Fruit fly (Drosophila melanogaster) whole organism, wandering third instar larva: Measurements from ENCODE around the gene NP15.6.

Experiments
- Abd-B ChIP-seq: fragments of >200 bp; optimal IDR thresholded peaks from 2 replicates; lab custom pipeline; 2017; ENCODE audit warnings: missing biosample characterization, missing genetic modification characterization
- CG32264 ChIP-seq: fragments of 200-800 bp; sonication (Bioruptor generic); optimal IDR thresholded peaks from 2 replicates; lab custom pipeline; 2016; ENCODE audit warnings: missing biosample characterization, missing genetic modification characterization
- CG9705 ChIP-seq: fragments of 200-800 bp; sonication (Bioruptor generic); optimal IDR thresholded peaks from 2 replicates; lab custom pipeline; 2018; ENCODE audit warnings: missing biosample characterization, mild to moderate bottlenecking, missing genetic modification characterization
- CrebA ChIP-seq: fragments of 200-800 bp; sonication (Bioruptor generic); optimal IDR thresholded peaks from 2 replicates; lab custom pipeline; 2016; ENCODE audit warnings: missing biosample characterization, mild to moderate bottlenecking, missing genetic modification characterization, borderline replicate concordance
- Dfd ChIP-seq: fragments of >200 bp; optimal IDR thresholded peaks from 2 replicates; lab custom pipeline; 2017; ENCODE audit warnings: missing biosample characterization, missing genetic modification characterization
- Dif ChIP-seq: fragments of 200-275, 200-300 bp; sonication (Bioruptor generic); optimal IDR thresholded peaks from 2 replicates; lab custom pipeline; 2018; ENCODE audit warnings: missing biosample characterization, missing genetic modification characterization; ENCODE audit not compliant: partially characterized antibody
- GATAd ChIP-seq: sonication (Bioruptor generic); optimal IDR thresholded peaks from 2 replicates; lab custom pipeline; 2016; ENCODE audit warnings: missing biosample characterization, missing genetic modification characterization
- HLH106 ChIP-seq: fragments of 200-800 bp; optimal IDR thresholded peaks from 3 replicates; lab custom pipeline; 2019; ENCODE audit warnings: missing biosample characterization, mild to moderate bottlenecking, missing genetic modification characterization, moderate library complexity
- Hnf4 ChIP-seq: fragments of 200-800 bp; sonication (Bioruptor generic); optimal IDR thresholded peaks from 2 replicates; lab custom pipeline; 2016; ENCODE audit warnings: missing biosample characterization, mild to moderate bottlenecking, missing genetic modification characterization
- Hr78 ChIP-seq: fragments of >200 bp; optimal IDR thresholded peaks from 2 replicates; lab custom pipeline; 2017; ENCODE audit warnings: missing biosample characterization, missing genetic modification characterization
- Hr83 ChIP-seq: fragments of 200-300 bp; sonication (Bioruptor generic); optimal IDR thresholded peaks from 2 replicates; lab custom pipeline; 2016; ENCODE audit warnings: missing biosample characterization, mild to moderate bottlenecking, missing genetic modification characterization, moderate library complexity; ENCODE audit not compliant: poor library complexity, severe bottlenecking
- Jra ChIP-seq: sonication (Bioruptor generic); optimal IDR thresholded peaks from 2 replicates; lab custom pipeline; 2016; ENCODE audit warnings: missing biosample characterization, missing genetic modification characterization
- Mio ChIP-seq: sonication (Bioruptor generic); optimal IDR thresholded peaks from 2 replicates; lab custom pipeline; 2016; ENCODE audit warnings: missing biosample characterization, missing genetic modification characterization
- Myc ChIP-seq: fragments of >200 bp; optimal IDR thresholded peaks from 2 replicates; lab custom pipeline; 2017
- N ChIP-seq: fragments of >200 bp; optimal IDR thresholded peaks from 2 replicates; lab custom pipeline; 2018; ENCODE audit warnings: missing biosample characterization, missing external identifiers, missing genetic modification characterization
- OdsH ChIP-seq: fragments of 200-800 bp; sonication (Bioruptor generic); optimal IDR thresholded peaks from 2 replicates; lab custom pipeline; 2016; ENCODE audit warnings: missing biosample characterization, mild to moderate bottlenecking, missing genetic modification characterization
- Rel ChIP-seq, 2 experiments: fragments of 200-800 bp; sonication (Bioruptor generic) in 1 of 2; optimal IDR thresholded peaks; 2 replicates in 1 of 2; 3 replicates in 1 of 2; lab custom pipeline; 2016 to 2019; ENCODE audit warnings: mild to moderate bottlenecking in 2 of 2, missing biosample characterization in 2 of 2, missing genetic modification characterization in 2 of 2, moderate library complexity in 1 of 2
- Sp1 ChIP-seq: fragments of 200-800 bp; sonication (Bioruptor generic); optimal IDR thresholded peaks from 3 replicates; lab custom pipeline; 2019; ENCODE audit warnings: missing biosample characterization, mild to moderate bottlenecking, missing genetic modification characterization, moderate library complexity
- Vsx2 ChIP-seq: fragments of 200-300, 225-300 bp; sonication (Bioruptor generic); optimal IDR thresholded peaks from 2 replicates; lab custom pipeline; 2018; ENCODE audit warnings: missing biosample characterization, missing genetic modification characterization; ENCODE audit not compliant: partially characterized antibody
- br ChIP-seq: fragments of 200-800 bp; sonication (Bioruptor generic); optimal IDR thresholded peaks from 2 replicates; lab custom pipeline; 2016; ENCODE audit warnings: missing biosample characterization, missing genetic modification characterization
- brk ChIP-seq: fragments of 200-800 bp; sonication (Bioruptor generic); optimal IDR thresholded peaks from 2 replicates; lab custom pipeline; 2016; ENCODE audit warnings: missing biosample characterization, mild to moderate bottlenecking, missing genetic modification characterization
- dl ChIP-seq, 2 experiments: fragments of 175-275, 200-275 bp in 1 of 2; fragments of 200-275 bp in 1 of 2; sonication (Bioruptor generic); optimal IDR thresholded peaks; lab custom pipeline; 2018; ENCODE audit warnings: mild to moderate bottlenecking in 2 of 2, missing biosample characterization in 2 of 2, missing genetic modification characterization in 2 of 2, moderate library complexity in 2 of 2; ENCODE audit not compliant: partially characterized antibody in 2 of 2, insufficient read depth in 1 of 2
- dmrt93B ChIP-seq: fragments of 200-800 bp; sonication (Bioruptor generic); optimal IDR thresholded peaks from 2 replicates; lab custom pipeline; 2018; ENCODE audit warnings: missing biosample characterization, mild to moderate bottlenecking, missing genetic modification characterization
- dsf ChIP-seq: sonication (Bioruptor generic); optimal IDR thresholded peaks from 2 replicates; lab custom pipeline; 2016; ENCODE audit warnings: missing biosample characterization, missing genetic modification characterization, borderline replicate concordance
- ey ChIP-seq: fragments of 200-800 bp; sonication (Bioruptor generic); optimal IDR thresholded peaks from 2 replicates; lab custom pipeline; 2016; ENCODE audit warnings: missing biosample characterization, missing genetic modification characterization
- foxo ChIP-seq, 2 experiments: fragments of 200-800 bp; sonication (Bioruptor generic); optimal IDR thresholded peaks; 2 replicates in 1 of 2; 3 replicates in 1 of 2; lab custom pipeline; 2016 to 2017; ENCODE audit warnings: missing biosample characterization in 2 of 2, missing genetic modification characterization in 2 of 2
- fru ChIP-seq: fragments of 200-800 bp; sonication (Bioruptor generic); optimal IDR thresholded peaks from 3 replicates; lab custom pipeline; 2016; ENCODE audit warnings: missing biosample characterization, mild to moderate bottlenecking, missing genetic modification characterization
- h ChIP-seq: fragments of 200-800 bp; sonication (Bioruptor generic); optimal IDR thresholded peaks from 3 replicates; lab custom pipeline; 2016; ENCODE audit warnings: missing biosample characterization, mild to moderate bottlenecking, missing genetic modification characterization
- jim ChIP-seq: fragments of 175-275, 200-325 bp; sonication (Bioruptor generic); optimal IDR thresholded peaks from 2 replicates; lab custom pipeline; 2016; ENCODE audit warnings: missing biosample characterization, mild to moderate bottlenecking, missing genetic modification characterization
- lola ChIP-seq: fragments of >200 bp; optimal IDR thresholded peaks from 2 replicates; lab custom pipeline; 2017; ENCODE audit warnings: missing biosample characterization, missing genetic modification characterization
- psq ChIP-seq: fragments of 200-800 bp; sonication (Bioruptor generic); optimal IDR thresholded peaks from 3 replicates; lab custom pipeline; 2017; ENCODE audit warnings: missing biosample characterization, mild to moderate bottlenecking, missing genetic modification characterization, moderate library complexity
- rgr ChIP-seq: fragments of 200-800 bp; sonication (Bioruptor generic); optimal IDR thresholded peaks from 3 replicates; lab custom pipeline; 2016; ENCODE audit warnings: missing biosample characterization, mild to moderate bottlenecking, missing genetic modification characterization
- sv ChIP-seq: fragments of 200-800 bp; sonication (Bioruptor generic); optimal IDR thresholded peaks from 3 replicates; lab custom pipeline; 2016; ENCODE audit warnings: missing biosample characterization, missing genetic modification characterization
- tai ChIP-seq: sonication (Bioruptor generic); optimal IDR thresholded peaks from 2 replicates; lab custom pipeline; 2016; ENCODE audit warnings: missing biosample characterization, missing genetic modification characterization
- woc ChIP-seq: sonication (Bioruptor generic); optimal IDR thresholded peaks from 2 replicates; lab custom pipeline; 2016; ENCODE audit warnings: missing biosample characterization, mild to moderate bottlenecking, missing genetic modification characterization

NP15.6 gene

DNA sequence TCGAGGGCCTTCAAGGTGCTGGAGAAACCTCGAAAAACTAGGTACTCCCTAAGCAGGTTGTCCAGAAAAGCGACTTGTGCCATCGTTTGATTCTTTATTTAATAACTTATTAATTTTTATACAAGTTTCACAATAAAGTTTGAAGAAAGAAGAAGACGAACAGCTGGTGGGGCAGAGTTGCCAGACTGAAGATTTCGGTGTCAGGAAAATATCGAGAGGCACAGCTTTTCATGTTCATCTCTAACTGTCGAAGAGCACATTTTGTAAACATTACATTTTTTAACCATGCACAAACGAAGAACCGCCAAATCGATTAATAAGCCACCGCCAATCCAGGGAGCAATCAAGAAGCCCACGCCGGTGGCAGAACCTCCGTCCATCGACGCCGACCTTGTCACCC is 3.3 kb upstream of the NP15.6 start, which contains the start of the genes CG6005 and CG14286 (continued):
- TF ChIP-seq jim (GFP tag; lab: Kevin White, UChicago) (no peak), Abd-B (no peak), Dif (GFP tag; lab: Kevin White, UChicago) (no peak), fru (GFP tag; lab: Kevin White, UChicago) (peak; percentile 39), Jra (no peak), GATAd (GFP tag; lab: Kevin White, UChicago) (no peak), rgr (GFP tag; lab: Kevin White, UChicago) (peak; percentile 66), h (GFP tag; lab: Kevin White, UChicago) (peak; percentile 49)

DNA sequence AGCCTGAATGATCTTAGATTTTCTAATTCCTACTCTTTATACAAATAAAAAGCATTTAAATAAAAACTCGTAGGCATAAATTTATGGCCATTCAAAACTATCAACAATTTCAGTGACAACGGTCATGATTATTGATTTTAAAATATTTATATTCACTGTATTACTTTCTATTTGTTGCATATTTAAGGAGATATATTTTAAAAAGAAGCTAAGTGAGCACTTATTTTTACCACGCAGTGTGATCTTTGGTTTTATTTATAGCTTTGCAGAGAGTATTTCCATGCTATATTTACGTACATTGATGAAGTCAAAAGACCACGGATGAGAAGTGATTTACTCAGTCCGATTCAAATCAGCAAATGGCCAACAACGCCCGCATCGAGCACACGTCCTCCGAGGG is 2.4 kb upstream of the NP15.6 start, which contains the start of gene CG14285:
CG14285 (plus strand) TSS at position 339 of the 400 bp plus-strand sequence.
- TF ChIP-seq h (GFP tag; lab: Kevin White, UChicago) = no peak
- TF ChIP-seq Abd-B = no peak
- TF ChIP-seq dsf (GFP tag; lab: Kevin White, UChicago) = no peak
- TF ChIP-seq dmrt93B (GFP tag; lab: Kevin White, UChicago) = no peak
- no peak for TF ChIP-seq jim (GFP tag; lab: Kevin White, UChicago)
- TF ChIP-seq Hnf4 (GFP tag; lab: Kevin White, UChicago) = no peak
- no peak for TF ChIP-seq Hr83
- TF ChIP-seq Dfd = no peak
- TF ChIP-seq N (GFP tag; lab: Kevin White, UChicago) = no peak
- TF ChIP-seq Mio (GFP tag; lab: Kevin White, UChicago) = no peak
- TF ChIP-seq OdsH = no peak
- TF ChIP-seq psq (GFP tag; lab: Kevin White, UChicago) = no peak
- no peak for TF ChIP-seq Rel (GFP tag; optimal IDR thresholded peaks at IDR 0.05; lab: Kevin White, UChicago)
- no peak for TF ChIP-seq Rel (tag; optimal IDR thresholded peaks at IDR 0.05; lab: Kevin White, UChicago)
- TF ChIP-seq CG9705 (GFP tag; lab: Kevin White, UChicago) = no peak
- no peak for TF ChIP-seq Vsx2 (GFP tag; lab: Kevin White, UChicago)
- no peak for TF ChIP-seq GATAd (GFP tag; lab: Kevin White, UChicago)
- no peak for TF ChIP-seq sv (GFP tag; lab: Kevin White, UChicago)
- no peak for TF ChIP-seq CrebA (GFP tag; lab: Kevin White, UChicago)
- TF ChIP-seq woc (GFP tag; lab: Kevin White, UChicago) = no peak
- no peak for TF ChIP-seq dl (GFP tag; optimal IDR thresholded peaks at IDR 0.05; lab: Kevin White, UChicago; ENCODE audit: insufficient read depth in 1 of 2, partially characterized antibody in 2 of 2)

DNA sequence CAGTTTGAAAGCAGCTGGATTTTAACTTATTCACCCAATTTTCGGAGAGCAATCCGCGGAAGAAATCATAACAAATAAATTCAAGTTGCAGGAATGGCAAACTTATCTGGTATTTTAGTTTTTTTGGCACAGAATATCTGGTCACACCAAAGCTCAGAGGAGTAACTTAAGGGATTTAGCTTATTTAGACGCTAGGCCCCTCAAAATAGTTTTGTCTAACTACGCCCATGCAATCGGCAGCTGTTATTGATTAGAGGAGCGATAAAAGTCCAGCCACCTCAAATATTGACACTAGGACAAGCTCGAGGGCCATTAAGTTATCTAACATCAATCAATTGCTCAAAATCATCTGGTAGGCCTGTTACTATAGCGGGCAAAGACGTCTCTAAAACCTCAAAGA is 1.6 kb downstream of the NP15.6 start, which contains the start of the genes GatA and P5cr:
GatA (minus strand) TSS at position 100 of the 400 bp plus-strand sequence.
P5cr (plus strand) TSS at position 174 of the 400 bp plus-strand sequence.
- TF ChIP-seq Hr78 (GFP tag; lab: Kevin White, UChicago) (no peak), Rel (GFP tag; optimal IDR thresholded peaks at IDR 0.05; lab: Kevin White, UChicago) (no peak), Rel (tag; optimal IDR thresholded peaks at IDR 0.05; lab: Kevin White, UChicago) (peak; percentile 39), dmrt93B (GFP tag; lab: Kevin White, UChicago) (peak; percentile 42), CG32264 (GFP tag; lab: Kevin White, UChicago) (no peak), Sp1 (GFP tag; lab: Kevin White, UChicago) (peak; percentile 55), Jra (no peak), Vsx2 (GFP tag; lab: Kevin White, UChicago) (no peak), Hr83 (peak; percentile 96), foxo (GFP tag; optimal IDR thresholded peaks at IDR 0.05; lab: Kevin White, UChicago) (peak in 1 of 2 experiments; percentile 94), CrebA (GFP tag; lab: Kevin White, UChicago) (no peak), lola (GFP tag; lab: Kevin White, UChicago) (no peak), CG9705 (GFP tag; lab: Kevin White, UChicago) (peak; percentile 44), Myc (lab: Kevin White, UChicago) (no peak), OdsH (peak; percentile 83), brk (no peak), rgr (GFP tag; lab: Kevin White, UChicago) (peak; percentile 91), psq (GFP tag; lab: Kevin White, UChicago) (peak; percentile 54), h (GFP tag; lab: Kevin White, UChicago) (peak; percentile 86), fru (GFP tag; lab: Kevin White, UChicago) (peak; percentile 73), Mio (GFP tag; lab: Kevin White, UChicago) (peak; percentile 25), tai (GFP tag; lab: Kevin White, UChicago) (no peak), sv (GFP tag; lab: Kevin White, UChicago) (peak; percentile 69), ey (GFP tag; lab: Kevin White, UChicago) (peak; percentile 86), br (GFP tag; lab: Kevin White, UChicago) (peak; percentile 80), HLH106 (tag; lab: Kevin White, UChicago) (peak; percentile 60), dl (GFP tag; optimal IDR thresholded peaks at IDR 0.05; lab: Kevin White, UChicago; ENCODE audit: insufficient read depth in 1 of 2, partially characterized antibody in 2 of 2) (no peak), GATAd (GFP tag; lab: Kevin White, UChicago) (no peak)
